Fruit fly (Drosophila melanogaster) whole organism, embryonic: ENCODE data around the gene CG43447.

Experiments used
- Ada2b ChIP-seq: fragments of 200-800 bp; sonication (Bioruptor generic); IDR thresholded peaks from 2 replicates; pipeline ENCODE4 v1.3.6; 2022; ENCODE audit warnings: missing biosample characterization, missing genetic modification characterization
- Atf3 ChIP-seq: fragments of 200-800 bp; sonication (Bioruptor generic); optimal IDR thresholded peaks from 3 replicates; lab custom pipeline; 2016; ENCODE audit warnings: missing biosample characterization, missing genetic modification characterization
- BEAF-32 ChIP-seq: fragments of 200-800 bp; sonication (Bioruptor generic); optimal IDR thresholded peaks from 3 replicates; lab custom pipeline; 2017; ENCODE audit warnings: missing biosample characterization, missing genetic modification characterization, mild to moderate bottlenecking, moderate library complexity, missing genetic modification reagents
- CG10209 ChIP-seq: fragments of 200-800 bp; sonication (Bioruptor generic); optimal IDR thresholded peaks from 3 replicates; lab custom pipeline; 2017; ENCODE audit warnings: missing biosample characterization, mild to moderate bottlenecking, missing genetic modification characterization, missing genetic modification reagents
- CG10979 ChIP-seq: fragments of 200-800 bp; sonication (Bioruptor generic); optimal IDR thresholded peaks from 2 replicates; lab custom pipeline; 2018; ENCODE audit warnings: missing biosample characterization, mild to moderate bottlenecking, missing genetic modification characterization, moderate library complexity
- CG11085 ChIP-seq: fragments of 200-800 bp; sonication (Bioruptor generic); IDR thresholded peaks from 2 replicates; pipeline ENCODE4 v1.3.6; 2022; ENCODE audit warnings: missing biosample characterization, missing genetic modification characterization
- CG12104 ChIP-seq: fragments of 200-800 bp; sonication (Bioruptor generic); optimal IDR thresholded peaks from 3 replicates; lab custom pipeline; 2016; ENCODE audit warnings: missing biosample characterization, missing genetic modification characterization
- CG12391 ChIP-seq: fragments of 200-800 bp; sonication (Bioruptor generic); optimal IDR thresholded peaks from 3 replicates; lab custom pipeline; 2018; ENCODE audit warnings: missing biosample characterization, mild to moderate bottlenecking, missing genetic modification characterization, moderate library complexity
- CG12769 ChIP-seq: fragments of 200-800 bp; sonication (Bioruptor generic); optimal IDR thresholded peaks from 2 replicates; lab custom pipeline; 2019; ENCODE audit warnings: missing biosample characterization, mild to moderate bottlenecking, missing genetic modification characterization, moderate library complexity
- CG12942 ChIP-seq: fragments of 200-800 bp; sonication (Bioruptor generic); optimal IDR thresholded peaks from 3 replicates; lab custom pipeline; 2016; ENCODE audit warnings: missing biosample characterization, missing genetic modification characterization
- CG14050 ChIP-seq: fragments of 200-800 bp; sonication (Bioruptor generic); IDR thresholded peaks from 3 replicates; pipeline ENCODE4 v1.3.6; 2022; ENCODE audit warnings: missing biosample characterization, missing genetic modification characterization
- CG14860 ChIP-seq: fragments of 200-800 bp; sonication (Bioruptor generic); IDR thresholded peaks from 3 replicates; pipeline ENCODE4 v1.3.6; 2022; ENCODE audit warnings: missing biosample characterization, missing genetic modification characterization; ENCODE audit not compliant: partially characterized antibody
- CG14965 ChIP-seq: fragments of 200-800 bp; sonication (Bioruptor generic); optimal IDR thresholded peaks from 2 replicates; lab custom pipeline; 2016; ENCODE audit warnings: missing biosample characterization, missing genetic modification characterization, borderline replicate concordance
- CG15514 ChIP-seq: fragments of 200-800 bp; sonication (Bioruptor generic); optimal IDR thresholded peaks from 3 replicates; lab custom pipeline; 2017; ENCODE audit warnings: missing biosample characterization, missing genetic modification characterization, mild to moderate bottlenecking, moderate library complexity, missing genetic modification reagents
- CG17186 ChIP-seq: fragments of 200-800 bp; sonication (Bioruptor generic); optimal IDR thresholded peaks from 3 replicates; lab custom pipeline; 2017; ENCODE audit warnings: missing biosample characterization, missing genetic modification reagents, missing genetic modification characterization
- CG3163 ChIP-seq: fragments of 200-800 bp; sonication (Bioruptor generic); optimal IDR thresholded peaks from 3 replicates; lab custom pipeline; 2016; ENCODE audit warnings: missing biosample characterization, missing genetic modification characterization
- CG33213 ChIP-seq: fragments of 200-800 bp; sonication (Bioruptor generic); optimal IDR thresholded peaks from 3 replicates; lab custom pipeline; 2016; ENCODE audit warnings: missing biosample characterization, missing genetic modification characterization
- CG3407 ChIP-seq: fragments of 200-800 bp; sonication (Bioruptor generic); optimal IDR thresholded peaks from 2 replicates; lab custom pipeline; 2018; ENCODE audit warnings: missing biosample characterization, mild to moderate bottlenecking, missing genetic modification characterization
- CG34224 ChIP-seq: fragments of 200-800 bp; sonication (Bioruptor generic); IDR thresholded peaks from 3 replicates; pipeline ENCODE4 v1.3.6; 2022; ENCODE audit warnings: missing biosample characterization, missing genetic modification characterization; ENCODE audit not compliant: partially characterized antibody
- CG3847 ChIP-seq: fragments of 200-800 bp; sonication (Bioruptor generic); IDR thresholded peaks from 2 replicates; pipeline ENCODE4 v1.3.6; 2022; ENCODE audit warnings: missing biosample characterization, missing genetic modification characterization
- CG6175 ChIP-seq: fragments of 200-800 bp; sonication (Bioruptor generic); IDR thresholded peaks from 3 replicates; pipeline ENCODE4 v1.3.6; 2022; ENCODE audit warnings: missing biosample characterization, missing genetic modification characterization
- CG6689 ChIP-seq: fragments of 200-800 bp; sonication (Bioruptor generic); IDR thresholded peaks from 2 replicates; pipeline ENCODE4 v1.3.6; 2022; ENCODE audit warnings: missing biosample characterization, missing genetic modification characterization
- CG8359 ChIP-seq: fragments of 200-800 bp; sonication (Bioruptor generic); optimal IDR thresholded peaks from 2 replicates; lab custom pipeline; 2017; ENCODE audit warnings: missing biosample characterization, mild to moderate bottlenecking, missing genetic modification characterization, borderline replicate concordance
- Dref ChIP-seq: fragments of 200-800 bp; sonication (Bioruptor generic); IDR thresholded peaks from 2 replicates; pipeline ENCODE4 v1.3.6; 2022; ENCODE audit warnings: missing biosample characterization, missing genetic modification characterization
- Elba2 ChIP-seq: fragments of 200-800 bp; sonication (Bioruptor generic); optimal IDR thresholded peaks from 3 replicates; lab custom pipeline; 2016; ENCODE audit warnings: missing biosample characterization, missing genetic modification characterization
- HHEX ChIP-seq: fragments of 200-800 bp; sonication (Bioruptor generic); optimal IDR thresholded peaks from 3 replicates; lab custom pipeline; 2017; ENCODE audit warnings: missing biosample characterization, mild to moderate bottlenecking, missing genetic modification characterization, missing genetic modification reagents
- HLH3B ChIP-seq: fragments of 200-800 bp; sonication (Bioruptor generic); IDR thresholded peaks from 2 replicates; pipeline ENCODE4 v1.3.6; 2022; ENCODE audit warnings: missing biosample characterization, missing genetic modification characterization
- HmgD ChIP-seq: fragments of 200-800 bp; sonication (Bioruptor generic); optimal IDR thresholded peaks from 3 replicates; lab custom pipeline; 2016; ENCODE audit warnings: missing biosample characterization, missing genetic modification characterization
- Kr ChIP-seq: fragments of 200-800 bp; sonication (Bioruptor generic); optimal IDR thresholded peaks from 2 replicates; lab custom pipeline; 2017; ENCODE audit warnings: missing biosample characterization, mild to moderate bottlenecking, missing genetic modification characterization
- MBD-R2 ChIP-seq: fragments of 200-800 bp; sonication (Bioruptor generic); IDR thresholded peaks from 2 replicates; pipeline ENCODE4 v1.3.6; 2022; ENCODE audit warnings: missing biosample characterization, missing genetic modification characterization
- Neu2 ChIP-seq: fragments of 200-800 bp; sonication (Bioruptor generic); optimal IDR thresholded peaks from 3 replicates; lab custom pipeline; 2016; ENCODE audit warnings: missing biosample characterization, missing genetic modification characterization, borderline replicate concordance
- Ptx1 ChIP-seq: fragments of 200-800 bp; sonication (Bioruptor generic); IDR thresholded peaks from 2 replicates; pipeline ENCODE4 v1.3.6; 2022; ENCODE audit warnings: missing biosample characterization, missing genetic modification characterization
- Sox102F ChIP-seq: fragments of 200-800 bp; sonication (Bioruptor generic); optimal IDR thresholded peaks from 2 replicates; lab custom pipeline; 2018; ENCODE audit warnings: missing biosample characterization, mild to moderate bottlenecking, missing genetic modification characterization, moderate library complexity
- emc ChIP-seq: fragments of 200-800 bp; sonication (Bioruptor generic); optimal IDR thresholded peaks from 2 replicates; lab custom pipeline; 2016; ENCODE audit warnings: missing biosample characterization, missing genetic modification characterization
- eyg ChIP-seq: fragments of 200-800 bp; sonication (Bioruptor generic); optimal IDR thresholded peaks from 3 replicates; lab custom pipeline; 2016; ENCODE audit warnings: missing biosample characterization, missing genetic modification characterization
- fd64A ChIP-seq: fragments of 200-800 bp; sonication (Bioruptor generic); optimal IDR thresholded peaks from 3 replicates; lab custom pipeline; 2018; ENCODE audit warnings: missing biosample characterization, mild to moderate bottlenecking, missing genetic modification characterization
- gem ChIP-seq: fragments of 200-800 bp; sonication (Bioruptor generic); optimal IDR thresholded peaks from 2 replicates; lab custom pipeline; 2019; ENCODE audit warnings: missing biosample characterization, mild to moderate bottlenecking, missing genetic modification characterization, moderate library complexity
- lbe ChIP-seq: fragments of 200-800 bp; sonication (Bioruptor generic); optimal IDR thresholded peaks from 2 replicates; lab custom pipeline; 2016; ENCODE audit warnings: missing biosample characterization, mild to moderate bottlenecking, missing genetic modification characterization
- mam ChIP-seq: fragments of 200-800 bp; sonication (Bioruptor generic); optimal IDR thresholded peaks from 3 replicates; lab custom pipeline; 2016; ENCODE audit warnings: missing biosample characterization, missing genetic modification characterization
- onecut ChIP-seq: fragments of 200-800 bp; sonication (Bioruptor generic); IDR thresholded peaks from 2 replicates; pipeline ENCODE4 v1.3.6; 2022; ENCODE audit warnings: missing biosample characterization, missing genetic modification characterization
- otp ChIP-seq: fragments of 200-800 bp; sonication (Bioruptor generic); IDR thresholded peaks from 3 replicates; pipeline ENCODE4, ENCODE4 v1.3.6; 2022; ENCODE audit warnings: missing biosample characterization, missing genetic modification characterization
- pan ChIP-seq, 4 experiments: fragments of >200 bp in 3 of 4; fragments of 200-800 bp in 1 of 4; sonication (Bioruptor generic) in 1 of 4; optimal IDR thresholded peaks in 3 of 4; IDR thresholded peaks in 1 of 4; 2 replicates each; pipeline versions ENCODE4 v1.3.6 to Lab custom; 2017 to 2022; ENCODE audit warnings: missing biosample characterization in 2 of 4, missing genetic modification characterization in 2 of 4, mixed read lengths in 1 of 4
- pros ChIP-seq: fragments of 200-800 bp; sonication (Bioruptor generic); optimal IDR thresholded peaks from 3 replicates; lab custom pipeline; 2019; ENCODE audit warnings: missing biosample characterization, mild to moderate bottlenecking, missing genetic modification characterization, moderate library complexity
- row ChIP-seq: fragments of 200-800 bp; sonication (Bioruptor generic); IDR thresholded peaks from 3 replicates; pipeline ENCODE4 v1.3.6; 2022; ENCODE audit warnings: missing biosample characterization, missing genetic modification characterization
- shn ChIP-seq: fragments of 200-800 bp; sonication (Bioruptor generic); optimal IDR thresholded peaks from 3 replicates; lab custom pipeline; 2016; ENCODE audit warnings: missing biosample characterization, missing genetic modification characterization
- ttk ChIP-seq: fragments of 200-800 bp; sonication (Bioruptor generic); IDR thresholded peaks from 2 replicates; pipeline ENCODE4 v2.1.2; 2022; ENCODE audit warnings: missing biosample characterization, missing genetic modification characterization
- twi ChIP-seq: fragments of 200-800 bp; optimal IDR thresholded peaks from 2 replicates; lab custom pipeline; 2019; ENCODE audit warnings: missing biosample characterization, mild to moderate bottlenecking, missing genetic modification characterization, moderate library complexity
- vvl ChIP-seq: fragments of 200-800 bp; sonication (Bioruptor generic); IDR thresholded peaks from 2 replicates; pipeline ENCODE4 v1.3.6; 2022; ENCODE audit warnings: missing biosample characterization, missing genetic modification characterization

CG43447 gene

dm6 chr3R:27407049-27407448 is 33.1 kb upstream of the CG43447 start (continued):
- no peak for TF ChIP-seq CG3163 (GFP tag; lab: Kevin White, UChicago)
- TF ChIP-seq eyg (GFP tag; lab: Kevin White, UChicago) = peak; percentile 37
- TF ChIP-seq fd64A = no peak
- peak; percentile 62 for TF ChIP-seq CG10209 (GFP tag; lab: Kevin White, UChicago)
- peak; percentile 64; the same call in 1 of the 2 replicates for TF ChIP-seq MBD-R2 (GFP tag; lab: Robert Waterston, UW)
- TF ChIP-seq CG17186 (GFP tag; lab: Kevin White, UChicago) = no peak
- no peak for TF ChIP-seq BEAF-32 (GFP tag; lab: Kevin White, UChicago)
- no peak for TF ChIP-seq CG14860 (GFP tag; lab: Robert Waterston, UW)
- TF ChIP-seq CG8359 (GFP tag; lab: Kevin White, UChicago) = no peak
- TF ChIP-seq CG12104 (GFP tag; lab: Kevin White, UChicago) = peak; percentile 30
- TF ChIP-seq ttk = peak; percentile 63
- TF ChIP-seq pros (GFP tag; lab: Kevin White, UChicago) = no peak
- TF ChIP-seq CG34224 (GFP tag; lab: Robert Waterston, UW) = no peak
- TF ChIP-seq shn (GFP tag; lab: Kevin White, UChicago) = peak; percentile 57
- peak; percentile 71 for TF ChIP-seq CG6689 (GFP tag; lab: Robert Waterston, UW)
- TF ChIP-seq CG12769 (tag; lab: Kevin White, UChicago) = peak; percentile 86
- TF ChIP-seq HHEX = peak; percentile 71
- peak; percentile 46 for TF ChIP-seq CG33213 (GFP tag; lab: Kevin White, UChicago)
- TF ChIP-seq HmgD = no peak
- peak; percentile 3 for TF ChIP-seq CG3407 (GFP tag; lab: Kevin White, UChicago)
- peak; percentile 75 for TF ChIP-seq HLH3B (GFP tag; lab: Robert Waterston, UW)
- TF ChIP-seq CG14050 (GFP tag; lab: Robert Waterston, UW) = peak; percentile 67
- 0 out of 3 replicates have a peak, but pooled peaks have one; percentile 38 for TF ChIP-seq otp (GFP tag; lab: Robert Waterston, UW)
- TF ChIP-seq vvl = peak; percentile 82; the same call in 1 of the 2 replicates
- TF ChIP-seq Kr (GFP tag; lab: Kevin White, UChicago) = no peak
- TF ChIP-seq emc (GFP tag; lab: Kevin White, UChicago) = peak; percentile 72
- peak; percentile 68; the same call in 2 of the 3 replicates for TF ChIP-seq CG6175
- peak; percentile 11 for TF ChIP-seq Atf3
- peak; percentile 23 for TF ChIP-seq CG12942 (GFP tag; lab: Kevin White, UChicago)
- TF ChIP-seq pan (optimal IDR thresholded peaks at IDR 0.05; lab: Kevin White, UChicago) = no peak
- TF ChIP-seq pan (GFP tag; optimal IDR thresholded peaks at IDR 0.05 in 1 of 2, IDR thresholded peaks at IDR 0.05 in 1 of 2) = peak in 1 of 2 experiments; percentile 84
- TF ChIP-seq, all 482 proteins: peak for 327

DNA sequence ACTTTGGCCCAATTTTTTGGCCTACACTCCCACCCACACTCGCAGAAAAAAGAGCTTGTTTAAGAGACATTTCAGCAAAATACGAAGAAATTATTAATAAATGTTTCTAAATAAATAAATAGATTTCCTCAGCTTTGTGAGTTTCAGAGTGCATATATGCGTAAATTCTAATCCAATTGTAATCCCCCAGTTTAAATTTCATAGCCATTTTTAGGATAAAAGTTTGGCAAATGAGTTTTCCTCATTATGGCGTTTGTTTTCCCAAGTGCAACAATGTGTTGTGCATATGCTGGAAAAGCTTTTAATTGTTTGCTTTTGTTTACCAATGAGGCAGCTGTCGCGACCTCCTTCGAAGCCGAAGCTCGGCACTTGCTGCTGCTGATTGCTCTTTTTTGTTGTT is 31.4 kb upstream of the CG43447 start:
- TF ChIP-seq twi (tag; lab: Kevin White, UChicago) = peak; percentile 53
- TF ChIP-seq gem (tag; lab: Kevin White, UChicago) = peak; percentile 2
- TF ChIP-seq CG3847 (GFP tag; lab: Robert Waterston, UW) = no peak
- no peak for TF ChIP-seq lbe (GFP tag; lab: Kevin White, UChicago)

dm6 chr3R:27413214-27413613 is 26.9 kb upstream of the CG43447 start:
- TF ChIP-seq Dref (GFP tag; lab: Robert Waterston, UW) (no peak), pan (optimal IDR thresholded peaks at IDR 0.05; lab: Kevin White, UChicago) (no peak), pan (GFP tag; optimal IDR thresholded peaks at IDR 0.05 in 1 of 2, IDR thresholded peaks at IDR 0.05 in 1 of 2) (peak in 1 of 2 experiments; percentile 7), onecut (GFP tag; lab: Robert Waterston, UW) (peak; percentile 30; the same call in 1 of the 2 replicates), CG10979 (tag; lab: Kevin White, UChicago) (peak; percentile 33), Sox102F (peak; percentile 32), Ptx1 (GFP tag; lab: Robert Waterston, UW) (0 out of 2 replicates have a peak, but pooled peaks have one; percentile 19), CG15514 (GFP tag; lab: Kevin White, UChicago) (no peak), Ada2b (peak; percentile 39), Elba2 (no peak), Neu2 (GFP tag; lab: Kevin White, UChicago) (no peak), row (peak; percentile 43; the same call in 2 of the 3 replicates), CG12391 (peak; percentile 8), CG14860 (GFP tag; lab: Robert Waterston, UW) (no peak), CG11085 (GFP tag; lab: Robert Waterston, UW) (no peak), mam (GFP tag; lab: Kevin White, UChicago) (no peak), CG14965 (no peak)
